Fruit fly (Drosophila melanogaster) whole organism, embryonic: Measurements from ENCODE around the gene Rab23.

Source experiments
- BEAF-32 ChIP-seq: fragments of 200-800 bp; sonication (Bioruptor generic); optimal IDR thresholded peaks from 3 replicates; lab custom pipeline; 2017; ENCODE audit warnings: missing biosample characterization, missing genetic modification characterization, mild to moderate bottlenecking, moderate library complexity, missing genetic modification reagents
- Blimp-1 ChIP-seq: fragments of 200-800 bp; sonication (Bioruptor generic); optimal IDR thresholded peaks from 3 replicates; lab custom pipeline; 2018; ENCODE audit warnings: missing biosample characterization, missing genetic modification characterization, mild to moderate bottlenecking, moderate library complexity, missing genetic modification reagents
- BtbVII ChIP-seq: fragments of 200-800 bp; sonication (Bioruptor generic); optimal IDR thresholded peaks from 3 replicates; lab custom pipeline; 2017; ENCODE audit warnings: missing biosample characterization, mild to moderate bottlenecking, missing genetic modification characterization
- CG10543 ChIP-seq: fragments of 200-800 bp; sonication (Bioruptor generic); optimal IDR thresholded peaks from 3 replicates; lab custom pipeline; 2017; ENCODE audit warnings: missing biosample characterization, mild to moderate bottlenecking, missing genetic modification characterization, moderate library complexity
- CG11723 ChIP-seq: fragments of 200-800 bp; sonication (Bioruptor generic); optimal IDR thresholded peaks from 2 replicates; lab custom pipeline; 2017; ENCODE audit warnings: missing biosample characterization, mild to moderate bottlenecking, missing genetic modification characterization
- CG12071 ChIP-seq: fragments of 200-800 bp; sonication (Bioruptor generic); optimal IDR thresholded peaks from 3 replicates; lab custom pipeline; 2018; ENCODE audit warnings: missing biosample characterization, mild to moderate bottlenecking, missing genetic modification characterization
- CG12769 ChIP-seq: fragments of 200-800 bp; sonication (Bioruptor generic); optimal IDR thresholded peaks from 2 replicates; lab custom pipeline; 2019; ENCODE audit warnings: missing biosample characterization, mild to moderate bottlenecking, missing genetic modification characterization, moderate library complexity
- CG13287 ChIP-seq: fragments of 200-800 bp; sonication (Bioruptor generic); IDR thresholded peaks from 2 replicates; pipeline ENCODE4 v1.3.6; 2022; ENCODE audit warnings: missing biosample characterization, missing genetic modification characterization; ENCODE audit not compliant: partially characterized antibody
- CG15514 ChIP-seq: fragments of 200-800 bp; sonication (Bioruptor generic); optimal IDR thresholded peaks from 3 replicates; lab custom pipeline; 2017; ENCODE audit warnings: missing biosample characterization, missing genetic modification characterization, mild to moderate bottlenecking, moderate library complexity, missing genetic modification reagents
- CG17385 ChIP-seq: fragments of 200-800 bp; sonication (Bioruptor generic); optimal IDR thresholded peaks from 3 replicates; lab custom pipeline; 2018; ENCODE audit warnings: missing biosample characterization, mild to moderate bottlenecking, missing genetic modification characterization
- CG1832 ChIP-seq: fragments of 200-800 bp; sonication (Bioruptor generic); optimal IDR thresholded peaks from 2 replicates; lab custom pipeline; 2017; ENCODE audit warnings: missing biosample characterization, mild to moderate bottlenecking, missing genetic modification characterization, inconsistent platforms
- CG18599 ChIP-seq: fragments of 200-800 bp; sonication (Bioruptor generic); optimal IDR thresholded peaks from 3 replicates; lab custom pipeline; 2017; ENCODE audit warnings: missing biosample characterization, missing genetic modification characterization, mild to moderate bottlenecking, moderate library complexity, missing genetic modification reagents
- CG34224 ChIP-seq: fragments of 200-800 bp; sonication (Bioruptor generic); IDR thresholded peaks from 3 replicates; pipeline ENCODE4 v1.3.6; 2022; ENCODE audit warnings: missing biosample characterization, missing genetic modification characterization; ENCODE audit not compliant: partially characterized antibody
- CG34376 ChIP-seq: fragments of 200-800 bp; sonication (Bioruptor generic); optimal IDR thresholded peaks from 2 replicates; lab custom pipeline; 2018; ENCODE audit warnings: missing biosample characterization, mild to moderate bottlenecking, missing genetic modification characterization
- CG4360 ChIP-seq: fragments of 200-800 bp; sonication (Bioruptor generic); IDR thresholded peaks from 2 replicates; pipeline ENCODE4 v1.3.6; 2022; ENCODE audit warnings: missing biosample characterization, missing genetic modification characterization
- CG6765 ChIP-seq: fragments of 200-800 bp; sonication (Bioruptor generic); optimal IDR thresholded peaks from 3 replicates; lab custom pipeline; 2017; ENCODE audit warnings: missing biosample characterization, mild to moderate bottlenecking, missing genetic modification characterization
- CG9215 ChIP-seq: fragments of 200-800 bp; sonication (Bioruptor generic); IDR thresholded peaks from 2 replicates; pipeline ENCODE4 v1.3.6; 2022; ENCODE audit warnings: missing biosample characterization, missing genetic modification characterization
- Deaf1 ChIP-seq: fragments of 200-800 bp; optimal IDR thresholded peaks from 3 replicates; lab custom pipeline; 2019; ENCODE audit warnings: missing biosample characterization, mild to moderate bottlenecking, missing genetic modification characterization, moderate library complexity
- Ets97D ChIP-seq: fragments of 200-800 bp; sonication (Bioruptor generic); optimal IDR thresholded peaks from 3 replicates; lab custom pipeline; 2016; ENCODE audit warnings: missing biosample characterization, missing genetic modification characterization
- Fer1 ChIP-seq: fragments of 200-800 bp; sonication (Bioruptor generic); optimal IDR thresholded peaks from 2 replicates; lab custom pipeline; 2017; ENCODE audit warnings: missing biosample characterization, mild to moderate bottlenecking, missing genetic modification characterization
- HHEX ChIP-seq: fragments of 200-800 bp; sonication (Bioruptor generic); optimal IDR thresholded peaks from 3 replicates; lab custom pipeline; 2017; ENCODE audit warnings: missing biosample characterization, mild to moderate bottlenecking, missing genetic modification characterization, missing genetic modification reagents
- Meics ChIP-seq: fragments of 200-800 bp; sonication (Bioruptor generic); optimal IDR thresholded peaks from 2 replicates; lab custom pipeline; 2017; ENCODE audit warnings: missing biosample characterization, mild to moderate bottlenecking, missing genetic modification characterization
- Rfx ChIP-seq: fragments of 200-800 bp; sonication (Bioruptor generic); IDR thresholded peaks from 2 replicates; pipeline ENCODE4 v1.3.6; 2022; ENCODE audit warnings: missing biosample characterization, missing genetic modification characterization
- Sox100B ChIP-seq: fragments of 200-800 bp; sonication (Bioruptor generic); optimal IDR thresholded peaks from 3 replicates; lab custom pipeline; 2018; ENCODE audit warnings: missing biosample characterization, mild to moderate bottlenecking, missing genetic modification characterization
- abd-A ChIP-seq: fragments of 200-800 bp; sonication (Bioruptor generic); optimal IDR thresholded peaks from 3 replicates; lab custom pipeline; 2019; ENCODE audit warnings: missing biosample characterization, mild to moderate bottlenecking, missing genetic modification characterization, moderate library complexity
- ac ChIP-seq: fragments of 200-800 bp; sonication (Bioruptor generic); optimal IDR thresholded peaks from 3 replicates; lab custom pipeline; 2017; ENCODE audit warnings: missing biosample characterization, mild to moderate bottlenecking, missing genetic modification characterization
- al ChIP-seq: fragments of 200-800 bp; sonication (Bioruptor generic); IDR thresholded peaks from 2 replicates; pipeline ENCODE4 v1.3.6; 2022; ENCODE audit warnings: missing biosample characterization, missing genetic modification characterization
- ara ChIP-seq: fragments of 200-800 bp; sonication (Bioruptor generic); IDR thresholded peaks from 2 replicates; pipeline ENCODE4 v1.3.6; 2022; ENCODE audit warnings: missing biosample characterization, missing genetic modification characterization
- ato ChIP-seq: fragments of 200-800 bp; sonication (Bioruptor generic); IDR thresholded peaks from 2 replicates; pipeline ENCODE4 v1.3.6; 2022; ENCODE audit warnings: missing biosample characterization, missing genetic modification characterization; ENCODE audit not compliant: partially characterized antibody
- cas ChIP-seq: fragments of 200-800 bp; sonication (Bioruptor generic); IDR thresholded peaks from 2 replicates; pipeline ENCODE4 v1.3.6; 2022; ENCODE audit warnings: missing biosample characterization, missing genetic modification characterization
- caup ChIP-seq: fragments of 200-800 bp; sonication (Bioruptor generic); optimal IDR thresholded peaks from 3 replicates; lab custom pipeline; 2017; ENCODE audit warnings: missing biosample characterization, mild to moderate bottlenecking, missing genetic modification characterization, moderate library complexity; ENCODE audit not compliant: severe bottlenecking
- chinmo ChIP-seq: fragments of 200-800 bp; sonication (Bioruptor generic); IDR thresholded peaks from 4 replicates; pipeline ENCODE4 v1.3.6; 2022; ENCODE audit warnings: missing biosample characterization, missing genetic modification characterization; ENCODE audit not compliant: partially characterized antibody
- ci ChIP-seq: fragments of 200-800 bp; sonication (Bioruptor generic); IDR thresholded peaks from 3 replicates; pipeline ENCODE4 v1.3.6; 2022; ENCODE audit warnings: missing biosample characterization, missing genetic modification characterization
- cwo ChIP-seq: fragments of 200-800 bp; sonication (Bioruptor generic); optimal IDR thresholded peaks from 3 replicates; lab custom pipeline; 2017; ENCODE audit warnings: missing biosample characterization, missing genetic modification characterization, mild to moderate bottlenecking, moderate library complexity, missing genetic modification reagents
- gcm ChIP-seq: fragments of 200-800 bp; sonication (Bioruptor generic); optimal IDR thresholded peaks from 2 replicates; lab custom pipeline; 2019; ENCODE audit warnings: missing biosample characterization, mild to moderate bottlenecking, missing genetic modification characterization, moderate library complexity
- hkb ChIP-seq, 2 experiments: fragments of 200-800 bp in 1 of 2; fragments of >200 bp in 1 of 2; sonication (Bioruptor generic) in 1 of 2; IDR thresholded peaks in 1 of 2; optimal IDR thresholded peaks in 1 of 2; 2 replicates each; pipeline versions ENCODE4 v1.3.6 to Lab custom; 2017 to 2022; ENCODE audit warnings: missing biosample characterization in 1 of 2, missing genetic modification characterization in 1 of 2
- kah ChIP-seq: fragments of 200-800 bp; sonication (Bioruptor generic); optimal IDR thresholded peaks from 2 replicates; lab custom pipeline; 2018; ENCODE audit warnings: missing biosample characterization, mild to moderate bottlenecking, missing genetic modification characterization
- klu ChIP-seq: fragments of 200-800 bp; sonication (Bioruptor generic); IDR thresholded peaks from 2 replicates; pipeline ENCODE4 v1.3.6; 2022; ENCODE audit warnings: missing biosample characterization, missing genetic modification characterization
- lov ChIP-seq, 2 experiments: fragments of 200-800 bp in 1 of 2; fragments of >200 bp in 1 of 2; sonication (Bioruptor generic) in 1 of 2; IDR thresholded peaks in 1 of 2; optimal IDR thresholded peaks in 1 of 2; 2 replicates in 1 of 2; 3 replicates in 1 of 2; pipeline versions ENCODE4 v1.3.6 to Lab custom; 2017 to 2022; ENCODE audit warnings: missing biosample characterization in 1 of 2, missing genetic modification characterization in 1 of 2
- nau ChIP-seq: fragments of 200-800 bp; sonication (Bioruptor generic); optimal IDR thresholded peaks from 3 replicates; lab custom pipeline; 2017; ENCODE audit warnings: missing biosample characterization, mild to moderate bottlenecking, missing genetic modification characterization, missing genetic modification reagents
- onecut ChIP-seq: fragments of 200-800 bp; sonication (Bioruptor generic); IDR thresholded peaks from 2 replicates; pipeline ENCODE4 v1.3.6; 2022; ENCODE audit warnings: missing biosample characterization, missing genetic modification characterization
- pfk ChIP-seq: fragments of 200-800 bp; sonication (Bioruptor generic); optimal IDR thresholded peaks from 2 replicates; lab custom pipeline; 2018; ENCODE audit warnings: missing biosample characterization, mild to moderate bottlenecking, missing genetic modification characterization, moderate library complexity
- phol ChIP-seq: fragments of 200-800 bp; sonication (Bioruptor generic); optimal IDR thresholded peaks from 3 replicates; lab custom pipeline; 2018; ENCODE audit warnings: missing biosample characterization, mild to moderate bottlenecking, missing genetic modification characterization, moderate library complexity
- sens ChIP-seq: fragments of 200-800 bp; sonication (Bioruptor generic); peaks from one replicate; lab custom pipeline; 2016; ENCODE audit warnings: missing biosample characterization, missing genetic modification characterization
- sna ChIP-seq: fragments of 200-800 bp; sonication (Bioruptor generic); IDR thresholded peaks from 2 replicates; pipeline ENCODE4 v1.3.6; 2022; ENCODE audit warnings: missing biosample characterization, missing genetic modification characterization; ENCODE audit not compliant: partially characterized antibody
- wek ChIP-seq: fragments of 200-800 bp; sonication (Bioruptor generic); optimal IDR thresholded peaks from 3 replicates; lab custom pipeline; 2018; ENCODE audit warnings: missing biosample characterization, mild to moderate bottlenecking, missing genetic modification characterization, moderate library complexity

The Rab23 gene

DNA sequence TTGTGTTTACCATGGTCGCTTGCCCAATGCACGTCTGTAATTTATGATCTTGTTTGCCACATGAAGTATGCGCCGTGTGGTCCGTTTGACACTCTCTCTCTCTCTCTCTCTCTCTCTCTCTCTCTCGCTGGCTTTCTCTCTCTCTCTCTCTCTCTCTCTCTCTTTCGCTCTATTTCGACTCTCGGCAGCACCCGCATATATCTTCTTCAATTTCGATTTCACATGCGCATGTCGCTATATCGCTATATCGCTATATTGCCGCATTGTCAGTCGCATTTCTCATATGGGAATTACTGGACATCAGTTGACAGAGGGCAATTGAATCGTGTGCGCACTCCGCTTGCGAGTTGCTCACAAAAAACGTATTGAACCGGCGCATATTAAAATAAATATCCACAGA lies 15.9 kb upstream of the Rab23 start (continued):
- TF ChIP-seq ac (GFP tag; lab: Kevin White, UChicago) (no peak), CG1832 (GFP tag; lab: Kevin White, UChicago) (peak; percentile 59), CG34224 (GFP tag; lab: Robert Waterston, UW) (0 out of 3 replicates have a peak, but pooled peaks have one; percentile 29), Blimp-1 (GFP tag; lab: Kevin White, UChicago) (peak; percentile 7), sna (GFP tag; lab: Robert Waterston, UW) (no peak), CG12769 (peak; percentile 14), hkb (optimal IDR thresholded peaks at IDR 0.05; lab: Kevin White, UChicago) (no peak), hkb (GFP tag; IDR thresholded peaks at IDR 0.05; lab: Robert Waterston, UW) (no peak), ato (GFP tag; lab: Robert Waterston, UW) (no peak), CG11723 (GFP tag; lab: Kevin White, UChicago) (no peak), chinmo (GFP tag; lab: Robert Waterston, UW) (0 out of 4 replicates have a peak, but pooled peaks have one; percentile 46), sens (GFP tag; lab: Kevin White, UChicago) (peak; percentile 61), wek (GFP tag; lab: Kevin White, UChicago) (peak; percentile 16), cas (GFP tag; lab: Robert Waterston, UW) (0 out of 2 replicates have a peak, but pooled peaks have one; percentile 32), gcm (GFP tag; lab: Kevin White, UChicago) (peak; percentile 93), al (GFP tag; lab: Robert Waterston, UW) (no peak)
- TF ChIP-seq, all 482 proteins: peak for 31

DNA sequence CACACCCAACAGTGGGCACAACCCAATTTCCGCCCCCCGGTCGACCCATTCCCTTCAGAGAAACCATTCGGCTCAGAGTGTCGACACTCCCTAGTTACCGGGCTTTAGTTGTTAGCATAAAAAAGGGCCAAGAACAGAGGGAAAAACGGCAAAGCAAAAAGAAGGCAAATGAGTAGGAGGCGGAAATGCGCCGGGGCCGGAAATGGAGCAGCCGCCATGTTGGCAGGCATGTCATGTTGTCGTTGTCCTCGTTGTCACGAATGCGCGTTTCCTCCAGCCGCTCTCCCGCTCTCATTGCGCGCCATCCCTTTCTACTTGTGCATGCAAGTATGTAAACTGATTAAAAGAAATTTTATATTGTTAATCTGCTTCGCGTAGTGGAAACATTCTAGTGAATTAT lies 11.2 kb upstream of the Rab23 start:
- TF ChIP-seq lov (optimal IDR thresholded peaks at IDR 0.05; lab: Kevin White, UChicago) (no peak), lov (GFP tag; IDR thresholded peaks at IDR 0.05; lab: Robert Waterston, UW) (0 out of 3 replicates have a peak, but pooled peaks have one; percentile 41), Rfx (peak; percentile 41; the same call in 1 of the 2 replicates), cwo (GFP tag; lab: Kevin White, UChicago) (no peak), CG9215 (no peak), CG34376 (GFP tag; lab: Kevin White, UChicago) (peak; percentile 57), abd-A (peak; percentile 61), CG10543 (GFP tag; lab: Kevin White, UChicago) (peak; percentile 13), Ets97D (GFP tag; lab: Kevin White, UChicago) (peak; percentile 65), BtbVII (GFP tag; lab: Kevin White, UChicago) (peak; percentile 1), Meics (GFP tag; lab: Kevin White, UChicago) (peak; percentile 6), HHEX (GFP tag; lab: Kevin White, UChicago) (peak; percentile 25), nau (GFP tag; lab: Kevin White, UChicago) (no peak), ci (GFP tag; lab: Robert Waterston, UW) (peak; percentile 67), CG17385 (GFP tag; lab: Kevin White, UChicago) (peak; percentile 3), caup (GFP tag; lab: Kevin White, UChicago) (peak; percentile 37), onecut (GFP tag; lab: Robert Waterston, UW) (0 out of 2 replicates have a peak, but pooled peaks have one; percentile 12), phol (peak; percentile 62), CG18599 (peak; percentile 48), CG6765 (peak; percentile 43), kah (GFP tag; lab: Kevin White, UChicago) (no peak), CG15514 (peak; percentile 24), Deaf1 (tag; lab: Kevin White, UChicago) (peak; percentile 25), Fer1 (GFP tag; lab: Kevin White, UChicago) (peak; percentile 75), CG4360 (GFP tag; lab: Robert Waterston, UW) (0 out of 2 replicates have a peak, but pooled peaks have one; percentile 20), klu (GFP tag; lab: Robert Waterston, UW) (no peak), pfk (GFP tag; lab: Kevin White, UChicago) (peak; percentile 22), ara (GFP tag; lab: Robert Waterston, UW) (0 out of 2 replicates have a peak, but pooled peaks have one; percentile 43), BEAF-32 (GFP tag; lab: Kevin White, UChicago) (no peak), CG13287 (GFP tag; lab: Robert Waterston, UW) (no peak), Sox100B (GFP tag; lab: Kevin White, UChicago) (peak; percentile 3), CG12071 (GFP tag; lab: Kevin White, UChicago) (peak; percentile 12)
